Worm (Caenorhabditis elegans): ENCODE results near the gene nth-1.

Gene nth-1

ce11 chrIII:4281955-4282618 is 12.0 kb downstream of the nth-1 start (continued):
- TF ChIP-seq mab-9 (GFP tag; IDR thresholded peaks at IDR 0.05) (peak; percentile 92), nhr-12 (tag; optimal IDR thresholded peaks at IDR 0.05) (no peak), aha-1 (tag; optimal IDR thresholded peaks at IDR 0.05) (peak; percentile 79)

DNA sequence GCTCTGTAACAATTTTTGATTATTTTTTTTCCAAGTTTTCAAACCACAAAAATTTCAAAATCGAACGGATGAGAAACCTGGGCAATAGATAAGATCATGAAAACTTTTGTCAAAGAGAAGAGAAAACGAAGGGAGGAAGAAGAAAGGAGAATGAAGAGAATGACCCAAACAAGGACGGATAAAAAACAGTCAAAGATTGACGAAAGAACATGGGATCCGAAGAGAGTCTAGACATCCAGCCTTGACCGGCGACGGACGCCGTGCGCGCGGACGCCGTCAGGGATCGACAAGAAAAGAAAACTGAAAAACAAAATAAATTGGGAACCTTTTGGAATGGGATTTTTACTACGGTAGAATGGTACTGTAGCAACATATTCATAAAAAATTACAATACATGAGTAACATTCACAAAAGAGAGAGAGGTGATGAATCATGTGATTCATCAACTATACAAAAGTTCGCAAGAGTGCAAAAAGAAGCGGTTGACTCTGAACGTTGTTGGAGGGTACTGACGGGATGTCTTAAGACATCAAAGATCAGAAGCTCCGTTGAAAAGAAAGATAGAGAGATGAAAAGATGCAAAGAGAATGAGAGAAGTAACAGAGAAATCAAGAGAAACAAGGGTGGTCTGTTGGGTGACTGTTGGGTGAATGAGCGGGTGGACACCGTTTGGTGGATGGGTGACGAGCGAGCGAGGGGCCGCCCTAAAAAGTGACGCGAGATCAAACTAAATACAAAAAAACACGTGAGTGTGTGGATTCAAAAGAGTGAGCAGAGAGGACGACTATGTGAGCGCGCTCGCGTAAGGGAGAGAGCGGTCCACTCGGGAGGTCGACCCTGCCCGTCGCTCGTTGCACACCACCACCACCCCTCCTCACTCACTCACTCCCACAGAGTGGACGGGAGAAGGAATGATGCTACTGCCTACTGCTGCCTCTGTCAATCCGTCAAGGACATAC is 13.6 kb downstream of the nth-1 start, which contains the start of gene sup-26:
Gene sup-26 (minus strand): TSS at position 10 of the 959 bp plus-strand sequence.
- TF ChIP-seq lin-14 (GFP tag; optimal IDR thresholded peaks at IDR 0.05) (peak; percentile 70), efl-1 (optimal IDR thresholded peaks at IDR 0.05) (no peak), efl-1 (GFP tag; optimal IDR thresholded peaks at IDR 0.05 in 1 of 2) (peak in 1 of 2 experiments; percentile 91), tbx-2 (tag; optimal IDR thresholded peaks at IDR 0.05) (peak; percentile 40), irx-1 (tag; optimal IDR thresholded peaks at IDR 0.05) (no peak), alr-1 (tag; optimal IDR thresholded peaks at IDR 0.05; ENCODE audit: borderline replicate concordance) (no peak), swsn-7 (tag; optimal IDR thresholded peaks at IDR 0.05) (peak; percentile 49), nhr-77 (tag; optimal IDR thresholded peaks at IDR 0.05) (no peak), sup-37 (GFP tag; optimal IDR thresholded peaks at IDR 0.05) (peak; percentile 19), ztf-11 (tag; optimal IDR thresholded peaks at IDR 0.05) (peak in 1 of 2 experiments; percentile 62), grh-1 (GFP tag; IDR thresholded peaks at IDR 0.05) (0 out of 2 replicates have a peak, but pooled peaks have one; percentile 3), nhr-85 (tag) (peak; percentile 90), blmp-1 (tag; optimal IDR thresholded peaks at IDR 0.05) (peak; percentile 87), fkh-10 (GFP tag; optimal IDR thresholded peaks at IDR 0.05) (no peak), pag-3 (tag; optimal IDR thresholded peaks at IDR 0.05; ENCODE audit: borderline replicate concordance, insufficient read depth) (no peak), nhr-71 (tag; optimal IDR thresholded peaks at IDR 0.05) (peak; percentile 68), tlp-1 (tag; optimal IDR thresholded peaks at IDR 0.05) (no peak), snu-23 (GFP tag; optimal IDR thresholded peaks at IDR 0.05) (peak; percentile 43), mdl-1 (tag; optimal IDR thresholded peaks at IDR 0.05) (peak in 1 of 2 experiments; percentile 42), hpl-2 (GFP tag; optimal IDR thresholded peaks at IDR 0.05) (no peak), elt-3 (tag; optimal IDR thresholded peaks at IDR 0.05) (peak in 1 of 6 experiments; percentile 29), unc-86 (tag; optimal IDR thresholded peaks at IDR 0.05) (peak; percentile 9), mep-1 (tag; optimal IDR thresholded peaks at IDR 0.05) (peak; percentile 30), aly-2 (tag; optimal IDR thresholded peaks at IDR 0.05) (no peak), lin-13 (GFP tag; optimal IDR thresholded peaks at IDR 0.05) (peak; percentile 23), lsy-2 (tag; optimal IDR thresholded peaks at IDR 0.05) (peak in 1 of 2 experiments; percentile 36), unc-98 (GFP tag; IDR thresholded peaks at IDR 0.05) (no peak), nhr-12 (tag; optimal IDR thresholded peaks at IDR 0.05) (no peak), zip-4 (GFP tag; optimal IDR thresholded peaks at IDR 0.05) (peak; percentile 13), hlh-4 (tag; optimal IDR thresholded peaks at IDR 0.05) (no peak), nhr-28 (tag; optimal IDR thresholded peaks at IDR 0.05) (no peak), ceh-82 (tag; optimal IDR thresholded peaks at IDR 0.05) (peak in 1 of 3 experiments; percentile 3), nhr-19 (GFP tag; conservative IDR thresholded peaks at IDR 0.05) (0 out of 2 replicates have a peak, but pooled peaks have one; percentile 4), dsc-1 (tag; optimal IDR thresholded peaks at IDR 0.05) (peak; percentile 22), nhr-237 (tag; optimal IDR thresholded peaks at IDR 0.05) (no peak), sptf-1 (tag; optimal IDR thresholded peaks at IDR 0.05) (no peak), C04F5.9 (tag; optimal IDR thresholded peaks at IDR 0.05) (no peak), nhr-47 (tag; optimal IDR thresholded peaks at IDR 0.05) (peak; percentile 32), ceh-63 (GFP tag; optimal IDR thresholded peaks at IDR 0.05) (no peak), nhr-20 (tag; optimal IDR thresholded peaks at IDR 0.05) (peak; percentile 24), rnt-1 (tag; optimal IDR thresholded peaks at IDR 0.05) (peak; percentile 41), xbp-1 (tag; optimal IDR thresholded peaks at IDR 0.05) (peak; percentile 17), lin-35 (GFP tag; optimal IDR thresholded peaks at IDR 0.05) (peak in 1 of 2 experiments; percentile 45), sox-4 (tag; optimal IDR thresholded peaks at IDR 0.05) (peak; percentile 0)

All from whole organism, L1 larva.